Worm (Caenorhabditis elegans) whole organism, young adult: ENCODE measurements around the gene F35B3.7.
A peak's percentile ranks its signal among the peaks of the same experiment; 100 is the strongest.

ENCODE experiments used
- B0035.1 ChIP-seq: sonication (generic microtip); optimal IDR thresholded peaks from 2 replicates; lab custom pipeline; 2016; ENCODE audit warnings: missing genetic modification characterization, mild to moderate bottlenecking, missing compliant biosample characterization, missing genotype, missing genetic modification reagents
- B0336.3 ChIP-seq: fragments of 200-800 bp; sonication (Bioruptor generic); IDR thresholded peaks from 2 replicates; pipeline ENCODE4 v1.3.6; 2022; ENCODE audit warnings: missing genetic modification characterization, missing compliant biosample characterization
- C06A6.2 ChIP-seq: fragments of 200-800 bp; sonication (Bioruptor generic); conservative IDR thresholded peaks from 2 replicates; pipeline ENCODE4 v1.3.6; 2022; ENCODE audit warnings: missing genetic modification characterization, missing compliant biosample characterization
- F22D6.2 ChIP-seq: sonication (generic microtip); optimal IDR thresholded peaks from 2 replicates; lab custom pipeline; 2016; ENCODE audit warnings: mild to moderate bottlenecking, missing genetic modification characterization, missing compliant biosample characterization
- F33H1.4 ChIP-seq: fragments of 200-800 bp; sonication (Bioruptor generic); IDR thresholded peaks from 2 replicates; pipeline ENCODE4 v1.3.6; 2022; ENCODE audit warnings: missing genetic modification reagents, missing genetic modification characterization, missing compliant biosample characterization
- F37B4.10 ChIP-seq: fragments of 200-800 bp; sonication (Bioruptor generic); IDR thresholded peaks from 2 replicates; pipeline ENCODE4 v1.3.6; 2022; ENCODE audit warnings: missing genetic modification characterization, missing compliant biosample characterization
- F49E8.2 ChIP-seq: sonication (generic microtip); optimal IDR thresholded peaks from 3 replicates; lab custom pipeline; 2017; ENCODE audit warnings: missing genetic modification characterization, mild to moderate bottlenecking, missing compliant biosample characterization, antibody characterized with exemption, moderate library complexity; ENCODE audit not compliant: insufficient read depth
- K11D2.4 ChIP-seq: fragments of 200-800 bp; sonication (Bioruptor generic); IDR thresholded peaks from 2 replicates; pipeline ENCODE4 v1.3.6; 2022; ENCODE audit warnings: missing genetic modification reagents, missing genetic modification characterization, missing compliant biosample characterization
- T07F8.4 ChIP-seq: sonication (generic microtip); optimal IDR thresholded peaks from 2 replicates; lab custom pipeline; 2016; ENCODE audit warnings: mild to moderate bottlenecking, missing genetic modification characterization, moderate library complexity, missing compliant biosample characterization
- Y56A3A.18 ChIP-seq: fragments of 200-800 bp; sonication (Bioruptor generic); IDR thresholded peaks from 2 replicates; pipeline ENCODE4 v1.3.6; 2022; ENCODE audit warnings: missing genetic modification reagents, missing genetic modification characterization, missing compliant biosample characterization
- Y67H2A.10 ChIP-seq: fragments of 200-800 bp; sonication (Bioruptor generic); conservative IDR thresholded peaks from 2 replicates; pipeline ENCODE4 v1.3.6; 2022; ENCODE audit warnings: missing genetic modification reagents, missing genetic modification characterization, missing compliant biosample characterization
- akir-1 ChIP-seq: fragments of 200-800 bp; sonication (Bioruptor generic); optimal IDR thresholded peaks from 2 replicates; lab custom pipeline; 2018; ENCODE audit warnings: mild to moderate bottlenecking, missing genetic modification characterization, moderate library complexity, missing compliant biosample characterization
- aptf-3 ChIP-seq: fragments of 200-800 bp; sonication (Bioruptor generic); IDR thresholded peaks from 2 replicates; pipeline ENCODE4 v1.3.6; 2022; ENCODE audit warnings: missing genetic modification characterization, missing compliant biosample characterization
- athp-1 ChIP-seq: sonication (generic microtip); optimal IDR thresholded peaks from 2 replicates; lab custom pipeline; 2017; ENCODE audit warnings: mild to moderate bottlenecking, missing genetic modification characterization, missing compliant biosample characterization
- attf-3 ChIP-seq: fragments of 200-800 bp; sonication (Bioruptor generic); conservative IDR thresholded peaks from 2 replicates; pipeline ENCODE4 v1.3.6; 2022; ENCODE audit warnings: missing genetic modification reagents, missing genetic modification characterization, missing compliant biosample characterization
- attf-5 ChIP-seq: fragments of 200-800 bp; sonication (Bioruptor generic); optimal IDR thresholded peaks from 2 replicates; lab custom pipeline; 2018; ENCODE audit warnings: mild to moderate bottlenecking, missing genetic modification characterization, missing compliant biosample characterization
- bed-2 ChIP-seq: fragments of 200-800 bp; sonication (Bioruptor generic); IDR thresholded peaks from 2 replicates; pipeline ENCODE4 v1.3.6; 2022; ENCODE audit warnings: missing genetic modification reagents, missing genetic modification characterization, missing compliant biosample characterization
- ccch-3 ChIP-seq: fragments of 200-800 bp; sonication (Bioruptor generic); optimal IDR thresholded peaks from 2 replicates; lab custom pipeline; 2018; ENCODE audit warnings: mild to moderate bottlenecking, missing genetic modification characterization, missing compliant biosample characterization
- cebp-1 ChIP-seq, 2 experiments: fragments of 200-800 bp in 1 of 2; sonication (Bioruptor generic) in 1 of 2; sonication (generic microtip) in 1 of 2; IDR thresholded peaks in 1 of 2; optimal IDR thresholded peaks in 1 of 2; 2 replicates each; pipeline versions ENCODE4 v1.3.6 to Lab custom; 2017 to 2022; ENCODE audit warnings: missing compliant biosample characterization in 2 of 2, missing genetic modification characterization in 2 of 2, mild to moderate bottlenecking in 1 of 2, missing genetic modification reagents in 1 of 2, moderate library complexity in 1 of 2
- ceh-27 ChIP-seq: fragments of 200-800 bp; sonication (Bioruptor generic); optimal IDR thresholded peaks from 2 replicates; lab custom pipeline; 2018; ENCODE audit warnings: mild to moderate bottlenecking, missing genetic modification characterization, moderate library complexity, missing compliant biosample characterization
- chd-7 ChIP-seq: sonication (generic microtip); optimal IDR thresholded peaks from 2 replicates; lab custom pipeline; 2016; ENCODE audit warnings: mild to moderate bottlenecking, missing genetic modification characterization, moderate library complexity, missing compliant biosample characterization
- ekl-4 ChIP-seq: fragments of 200-800 bp; sonication (Bioruptor generic); IDR thresholded peaks from 2 replicates; pipeline ENCODE4 v1.3.6; 2022; ENCODE audit warnings: missing genetic modification reagents, missing genetic modification characterization, missing compliant biosample characterization
- hmg-1.2 ChIP-seq: fragments of 200-800 bp; sonication (Bioruptor generic); IDR thresholded peaks from 2 replicates; pipeline ENCODE4 v1.3.6; 2022; ENCODE audit warnings: missing genetic modification reagents, missing genetic modification characterization, missing compliant biosample characterization
- hmg-20 ChIP-seq: fragments of 200-800 bp; sonication (Bioruptor generic); IDR thresholded peaks from 2 replicates; pipeline ENCODE4 v1.3.6; 2022; ENCODE audit warnings: missing genetic modification reagents, missing genetic modification characterization, missing compliant biosample characterization
- hrde-1 ChIP-seq: sonication (generic microtip); optimal IDR thresholded peaks from 2 replicates; lab custom pipeline; 2016; ENCODE audit warnings: missing genetic modification characterization, mild to moderate bottlenecking, missing compliant biosample characterization, moderate library complexity, missing genotype, missing genetic modification reagents, borderline replicate concordance
- lag-1 ChIP-seq: fragments of 200-800 bp; sonication (Bioruptor generic); IDR thresholded peaks from 2 replicates; pipeline ENCODE4 v1.3.6; 2022; ENCODE audit warnings: missing genetic modification reagents, missing genetic modification characterization, missing compliant biosample characterization
- let-526 ChIP-seq: fragments of 200-800 bp; sonication (Bioruptor generic); IDR thresholded peaks from 2 replicates; pipeline ENCODE4 v1.3.6; 2022; ENCODE audit warnings: missing genetic modification reagents, missing genetic modification characterization, missing compliant biosample characterization
- lin-26 ChIP-seq: fragments of 200-800 bp; sonication (Bioruptor generic); IDR thresholded peaks from 2 replicates; pipeline ENCODE4 v1.3.6; 2022; ENCODE audit warnings: missing genetic modification reagents, missing genetic modification characterization, missing compliant biosample characterization
- lsl-1 ChIP-seq: fragments of 200-800 bp; sonication (Bioruptor generic); optimal IDR thresholded peaks from 2 replicates; lab custom pipeline; 2018; ENCODE audit warnings: mild to moderate bottlenecking, missing genetic modification characterization, moderate library complexity, missing compliant biosample characterization
- lsy-27 ChIP-seq: sonication (generic microtip); optimal IDR thresholded peaks from 2 replicates; lab custom pipeline; 2017; ENCODE audit warnings: missing genetic modification characterization, mild to moderate bottlenecking, missing compliant biosample characterization, antibody characterized with exemption, missing genotype, borderline replicate concordance; ENCODE audit not compliant: insufficient read depth
- mel-28 ChIP-seq: sonication (generic microtip); optimal IDR thresholded peaks from 2 replicates; lab custom pipeline; 2016; ENCODE audit warnings: borderline replicate concordance, mild to moderate bottlenecking, missing genetic modification characterization, missing compliant biosample characterization
- mes-4 ChIP-seq: sonication (generic microtip); optimal IDR thresholded peaks from 2 replicates; lab custom pipeline; 2016; ENCODE audit warnings: missing genotype, missing genetic modification characterization, missing compliant biosample characterization
- nfya-1 ChIP-seq: sonication (generic microtip); optimal IDR thresholded peaks from 2 replicates; lab custom pipeline; 2017; ENCODE audit warnings: antibody characterized with exemption, missing compliant biosample characterization, missing genetic modification characterization, borderline replicate concordance; ENCODE audit not compliant: insufficient read depth
- nfyb-1 ChIP-seq: fragments of 200-800 bp; sonication (Bioruptor generic); IDR thresholded peaks from 2 replicates; pipeline ENCODE4 v1.3.6; 2022; ENCODE audit warnings: missing genetic modification reagents, missing genetic modification characterization, missing compliant biosample characterization
- pbrm-1 ChIP-seq: fragments of 200-800 bp; sonication (Bioruptor generic); IDR thresholded peaks from 2 replicates; pipeline ENCODE4 v1.3.6; 2022; ENCODE audit warnings: missing genetic modification reagents, missing genetic modification characterization, missing compliant biosample characterization
- pha-4 ChIP-seq: fragments of 150-350 bp; sonication (generic microtip); optimal IDR thresholded peaks from 2 replicates; lab custom pipeline; 2014; ENCODE audit warnings: missing biosample characterization, missing genetic modification reagents, missing genetic modification characterization
- somi-1 ChIP-seq: fragments of 200-800 bp; sonication (Bioruptor generic); optimal IDR thresholded peaks from 2 replicates; lab custom pipeline; 2018; ENCODE audit warnings: mild to moderate bottlenecking, missing genetic modification characterization, missing compliant biosample characterization
- xnd-1 ChIP-seq: sonication (generic microtip); optimal IDR thresholded peaks from 2 replicates; lab custom pipeline; 2016; ENCODE audit warnings: missing genotype, missing genetic modification reagents, missing genetic modification characterization, missing compliant biosample characterization
- zfh-2 ChIP-seq: fragments of 200-800 bp; sonication (Bioruptor generic); conservative IDR thresholded peaks from 2 replicates; pipeline ENCODE4 v1.3.6; 2022; ENCODE audit warnings: missing genetic modification reagents, missing genetic modification characterization, missing compliant biosample characterization
- zim-3 ChIP-seq: sonication (generic microtip); optimal IDR thresholded peaks from 2 replicates; lab custom pipeline; 2017; ENCODE audit warnings: mild to moderate bottlenecking, missing genetic modification characterization, moderate library complexity, missing compliant biosample characterization
- ztf-25 ChIP-seq: fragments of 200-800 bp; sonication (Bioruptor generic); IDR thresholded peaks from 2 replicates; pipeline ENCODE4 v1.3.6; 2022; ENCODE audit warnings: missing genetic modification reagents, missing genetic modification characterization, missing compliant biosample characterization
- ztf-26 ChIP-seq: sonication (generic microtip); optimal IDR thresholded peaks from 2 replicates; lab custom pipeline; 2017; ENCODE audit warnings: missing genetic modification characterization, missing compliant biosample characterization

The F35B3.7 gene

DNA sequence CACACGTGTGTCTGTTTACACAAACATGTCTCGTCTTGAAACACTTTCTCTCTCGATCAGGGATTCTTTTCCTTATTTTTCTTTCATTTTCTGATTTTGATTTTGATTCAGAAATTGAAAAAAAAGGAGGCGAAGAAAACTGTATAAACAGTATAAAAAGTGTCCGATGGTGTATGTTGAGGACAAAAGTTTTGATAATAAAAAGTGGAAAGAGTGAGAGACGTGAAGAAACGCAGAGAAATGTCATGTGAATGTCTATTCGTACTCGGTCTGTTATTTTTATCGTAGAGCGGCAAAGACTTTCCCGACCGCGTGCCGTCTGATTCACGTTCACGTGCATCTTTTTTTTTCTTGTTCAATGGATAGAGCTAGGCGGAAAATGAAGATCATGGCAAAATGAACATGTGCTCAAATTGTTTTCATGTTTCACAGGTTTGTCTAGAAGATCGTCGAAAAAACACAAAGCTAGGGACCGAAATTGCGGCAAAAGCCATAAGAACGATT, 20.9 kb upstream of the F35B3.7 start (continued):
- TF ChIP-seq nfya-1 (no peak), F37B4.10 (GFP tag; lab: Robert Waterston, UW) (no peak), lsy-27 (tag; lab: Kevin White, UChicago) (no peak), lag-1 (GFP tag; lab: Robert Waterston, UW) (no peak), zfh-2 (GFP tag; lab: Robert Waterston, UW) (peak; percentile 51; the same call in 1 of the 2 replicates), pha-4 (tag; lab: Kevin White, UChicago) (peak; percentile 87), ztf-26 (tag; lab: Kevin White, UChicago) (peak; percentile 92), ekl-4 (GFP tag; lab: Robert Waterston, UW) (no peak), B0336.3 (GFP tag; lab: Robert Waterston, UW) (peak; percentile 62), hrde-1 (tag; lab: Kevin White, UChicago) (no peak), athp-1 (tag; lab: Kevin White, UChicago) (no peak), hmg-1.2 (GFP tag; lab: Robert Waterston, UW) (peak; percentile 68), C06A6.2 (GFP tag; lab: Robert Waterston, UW) (peak; percentile 63; the same call in 1 of the 2 replicates), K11D2.4 (GFP tag; lab: Robert Waterston, UW) (peak; percentile 73), Y56A3A.18 (GFP tag; lab: Robert Waterston, UW) (no peak)

DNA sequence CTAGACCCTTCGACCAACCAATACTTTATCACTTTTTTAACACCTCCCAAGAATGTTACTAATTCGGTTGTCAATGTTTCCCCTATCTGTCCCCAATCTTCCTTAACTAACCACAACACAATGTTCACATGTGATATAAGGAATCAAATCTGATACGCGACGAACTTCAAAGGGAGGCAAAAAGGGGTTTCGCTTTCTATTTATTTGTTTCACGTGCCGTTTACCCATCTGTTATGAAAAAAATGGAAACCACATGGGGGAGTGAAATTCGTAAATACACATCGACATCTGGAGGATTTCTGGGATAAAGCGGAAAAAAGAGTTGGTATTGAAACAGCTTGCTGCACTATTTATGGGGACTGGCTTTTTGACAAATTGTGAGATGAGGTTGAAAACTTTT, 19.3 kb upstream of the F35B3.7 start:
- TF ChIP-seq lin-26 (GFP tag; lab: Robert Waterston, UW) = no peak
- TF ChIP-seq K11D2.4 (GFP tag; lab: Robert Waterston, UW) = 0 out of 2 replicates have a peak, but pooled peaks have one; percentile 37
- TF ChIP-seq hmg-20 (GFP tag; lab: Robert Waterston, UW) = no peak
- TF ChIP-seq attf-3 (GFP tag; lab: Robert Waterston, UW) = no peak
- TF ChIP-seq cebp-1 (GFP tag; IDR thresholded peaks at IDR 0.05; lab: Robert Waterston, UW) = no peak
- peak; percentile 18 for TF ChIP-seq cebp-1 (tag; optimal IDR thresholded peaks at IDR 0.05; lab: Kevin White, UChicago)
- TF ChIP-seq somi-1 = peak; percentile 7
- no peak for TF ChIP-seq zim-3 (tag; lab: Kevin White, UChicago)
- TF ChIP-seq F33H1.4 = no peak
- no peak for TF ChIP-seq C06A6.2 (GFP tag; lab: Robert Waterston, UW)
- TF ChIP-seq ztf-26 (tag; lab: Kevin White, UChicago) = peak; percentile 32
- TF ChIP-seq Y67H2A.10 (GFP tag; lab: Robert Waterston, UW) = no peak
- no peak for TF ChIP-seq ekl-4 (GFP tag; lab: Robert Waterston, UW)
- TF ChIP-seq F37B4.10 (GFP tag; lab: Robert Waterston, UW) = no peak
- no peak for TF ChIP-seq bed-2

DNA sequence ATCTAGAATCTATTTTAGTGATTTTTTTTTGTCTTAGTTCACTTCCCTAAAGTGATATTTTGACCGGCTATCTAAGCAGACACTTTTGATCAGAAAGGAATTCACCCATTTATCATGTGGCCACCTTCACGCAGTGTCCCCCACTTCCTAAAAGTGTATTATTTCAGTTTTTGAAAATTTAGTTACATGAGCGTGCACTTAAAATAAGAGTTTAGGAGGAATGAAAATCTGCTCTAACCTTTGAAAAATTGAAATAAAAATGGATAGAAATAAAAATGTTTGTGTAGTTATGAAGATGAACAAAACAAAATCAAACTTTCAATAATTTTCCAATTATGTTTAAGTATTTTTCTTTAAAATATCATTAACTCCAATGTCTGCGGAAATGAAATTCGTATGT, 16.9 kb upstream of the F35B3.7 start:
- TF ChIP-seq T07F8.4 (tag; lab: Kevin White, UChicago) (no peak), lsl-1 (no peak), attf-5 (GFP tag; lab: Kevin White, UChicago) (no peak), B0035.1 (tag; lab: Kevin White, UChicago) (no peak), ccch-3 (GFP tag; lab: Kevin White, UChicago) (no peak), mel-28 (tag; lab: Kevin White, UChicago) (no peak)

DNA sequence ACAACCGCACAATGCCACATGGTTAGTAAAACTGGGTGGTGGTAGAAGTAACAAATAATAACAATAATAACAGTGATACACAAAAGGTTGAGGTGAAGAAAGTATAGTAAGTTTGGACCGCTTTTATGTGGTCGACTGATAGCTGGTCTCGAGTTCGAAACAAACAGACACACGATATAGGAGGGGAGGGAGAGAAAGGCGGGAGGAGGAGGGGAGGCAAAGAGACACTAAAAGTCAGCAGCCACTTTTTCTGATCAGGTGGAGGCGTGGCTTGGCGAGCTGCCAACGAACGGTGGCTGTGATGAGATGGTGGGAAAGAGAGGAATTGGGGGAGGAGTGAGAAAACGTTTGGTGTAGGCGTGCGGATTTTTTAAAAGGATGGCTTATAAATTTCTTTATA, 15.5 kb upstream of the F35B3.7 start:
- no peak for TF ChIP-seq aptf-3 (GFP tag; lab: Robert Waterston, UW)
- no peak for TF ChIP-seq F49E8.2 (tag; lab: Kevin White, UChicago)
- peak; percentile 2 for TF ChIP-seq somi-1
- no peak for TF ChIP-seq F37B4.10 (GFP tag; lab: Robert Waterston, UW)
- TF ChIP-seq xnd-1 (tag; lab: Kevin White, UChicago) = no peak
- no peak for TF ChIP-seq F22D6.2 (tag; lab: Kevin White, UChicago)
- no peak for TF ChIP-seq lin-26 (GFP tag; lab: Robert Waterston, UW)
- no peak for TF ChIP-seq mes-4 (tag; lab: Kevin White, UChicago)
- peak; percentile 10 for TF ChIP-seq ceh-27
- peak; percentile 87 for TF ChIP-seq zfh-2 (GFP tag; lab: Robert Waterston, UW)
- TF ChIP-seq chd-7 (tag; lab: Kevin White, UChicago) = peak; percentile 45
- TF ChIP-seq pbrm-1 (GFP tag; lab: Robert Waterston, UW) = 0 out of 2 replicates have a peak, but pooled peaks have one; percentile 10
- 0 out of 2 replicates have a peak, but pooled peaks have one; percentile 47 for TF ChIP-seq nfyb-1 (GFP tag; lab: Robert Waterston, UW)
- TF ChIP-seq ztf-25 = no peak
- no peak for TF ChIP-seq let-526
- TF ChIP-seq akir-1 = no peak
